Comparison of ENCODE assay signal across 1 fruit fly cellular context in the genomic region with DNA sequence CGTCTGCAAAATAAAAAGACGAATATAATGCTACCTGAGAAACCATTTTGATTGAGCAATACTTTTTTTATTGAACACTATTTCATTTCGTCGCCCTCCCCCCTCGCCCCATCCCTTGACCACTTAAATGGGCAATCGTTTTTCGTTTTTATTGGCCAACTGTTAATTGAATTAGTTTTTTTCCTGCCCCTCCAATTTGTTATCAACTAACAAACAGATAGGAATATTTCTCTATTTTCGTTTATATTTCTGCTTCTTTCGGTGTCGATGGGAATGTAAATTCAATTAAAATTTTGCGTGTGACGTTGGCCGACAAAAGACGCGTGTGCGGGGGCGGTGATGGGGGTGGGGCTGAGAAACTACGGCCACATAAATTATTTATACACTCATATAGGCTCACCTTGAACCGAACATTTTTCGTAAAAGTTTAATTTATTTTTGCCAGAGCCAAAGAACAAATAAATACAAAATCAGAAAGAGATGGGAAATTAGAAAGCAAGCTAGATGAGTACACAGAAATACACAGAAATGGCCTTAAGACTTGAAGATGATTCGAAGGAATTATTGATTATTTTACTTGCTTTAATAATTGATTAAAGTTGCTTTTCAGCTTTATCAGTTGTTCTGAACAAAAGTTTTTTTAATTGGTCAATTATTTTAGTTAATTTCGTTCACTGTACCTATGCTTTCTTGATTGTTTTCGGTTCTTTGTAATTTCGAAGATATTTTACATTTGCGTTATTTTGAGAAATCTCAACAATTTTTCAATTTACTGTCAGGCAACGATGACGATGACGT.
TF ChIP-seq lines count a peak whose summit lies in the region.

No protein-coding gene starts in this region.

TF ChIP-seq in whole organism, embryonic, 481 proteins besides CTCF, POLR2A, EP300 and RAD21 (continued from another document and continues in another):
- TF ChIP-seq Vsx1 (GFP tag; optimal IDR thresholded peaks at IDR 0.05; lab: Kevin White, UChicago) (no peak), HHEX (GFP tag; optimal IDR thresholded peaks at IDR 0.05; lab: Kevin White, UChicago) (peak; percentile 10), CG13775 (GFP tag; optimal IDR thresholded peaks at IDR 0.05; lab: Kevin White, UChicago) (peak; percentile 52), CG15514 (GFP tag; optimal IDR thresholded peaks at IDR 0.05; lab: Kevin White, UChicago) (no peak), CG1602 (GFP tag; optimal IDR thresholded peaks at IDR 0.05; lab: Kevin White, UChicago) (peak; percentile 31), CG12744 (GFP tag; optimal IDR thresholded peaks at IDR 0.05; lab: Kevin White, UChicago) (peak; percentile 24), Elba2 (GFP tag; optimal IDR thresholded peaks at IDR 0.05; lab: Kevin White, UChicago) (no peak), tgo (GFP tag; IDR thresholded peaks at IDR 0.05; lab: Robert Waterston, UW) (peak; percentile 69), ranshi (GFP tag; IDR thresholded peaks at IDR 0.05; lab: Robert Waterston, UW) (no peak), so (GFP tag; IDR thresholded peaks at IDR 0.05; lab: Robert Waterston, UW) (peak; percentile 48; the same call in 2 of the 3 replicates), CG32532 (GFP tag; IDR thresholded peaks at IDR 0.05; lab: Robert Waterston, UW) (peak; percentile 83), CG12299 (tag; optimal IDR thresholded peaks at IDR 0.05; lab: Kevin White, UChicago) (no peak), Ptx1 (GFP tag; IDR thresholded peaks at IDR 0.05; lab: Robert Waterston, UW) (peak; percentile 56), Sox100B (GFP tag; optimal IDR thresholded peaks at IDR 0.05; lab: Kevin White, UChicago) (no peak), CG6813 (GFP tag; optimal IDR thresholded peaks at IDR 0.05; lab: Kevin White, UChicago) (peak; percentile 42), dmrt99B (tag; optimal IDR thresholded peaks at IDR 0.05; lab: Kevin White, UChicago) (peak; percentile 44), ind (GFP tag; optimal IDR thresholded peaks at IDR 0.05; lab: Kevin White, UChicago) (no peak), Dip2 (GFP tag; IDR thresholded peaks at IDR 0.05; lab: Robert Waterston, UW) (no peak), ap (GFP tag; IDR thresholded peaks at IDR 0.05; lab: Robert Waterston, UW) (peak; percentile 46), gsb (GFP tag; IDR thresholded peaks at IDR 0.05; lab: Robert Waterston, UW) (peak; percentile 71), Nf-YB (GFP tag; optimal IDR thresholded peaks at IDR 0.05; lab: Kevin White, UChicago) (peak; percentile 34), MESR4 (GFP tag; optimal IDR thresholded peaks at IDR 0.05; lab: Kevin White, UChicago) (no peak), pzg (GFP tag; optimal IDR thresholded peaks at IDR 0.05; lab: Kevin White, UChicago) (no peak), Atf3 (GFP tag; optimal IDR thresholded peaks at IDR 0.05; lab: Kevin White, UChicago) (peak; percentile 17), CG3847 (GFP tag; IDR thresholded peaks at IDR 0.05; lab: Robert Waterston, UW) (peak; percentile 72), lov (optimal IDR thresholded peaks at IDR 0.05; lab: Kevin White, UChicago) (no peak), lov (GFP tag; IDR thresholded peaks at IDR 0.05; lab: Robert Waterston, UW) (0 out of 3 replicates have a peak, but pooled peaks have one; percentile 20), peb (GFP tag; IDR thresholded peaks at IDR 0.05; lab: Robert Waterston, UW) (no peak), Blimp-1 (GFP tag; optimal IDR thresholded peaks at IDR 0.05; lab: Kevin White, UChicago) (no peak), HmgZ (tag; optimal IDR thresholded peaks at IDR 0.05; lab: Kevin White, UChicago) (peak; percentile 8), CG9727 (GFP tag; optimal IDR thresholded peaks at IDR 0.05; lab: Kevin White, UChicago) (peak; percentile 64), CG12219 (GFP tag; optimal IDR thresholded peaks at IDR 0.05; lab: Kevin White, UChicago) (no peak), ttk (GFP tag; IDR thresholded peaks at IDR 0.05; lab: Robert Waterston, UW) (peak; percentile 30; the same call in 1 of the 2 replicates), crp (GFP tag; optimal IDR thresholded peaks at IDR 0.05; lab: Kevin White, UChicago) (no peak), disco-r (GFP tag; optimal IDR thresholded peaks at IDR 0.05; lab: Kevin White, UChicago) (peak; percentile 6), mirr (GFP tag; optimal IDR thresholded peaks at IDR 0.05; lab: Kevin White, UChicago) (peak; percentile 93), CG6854 (GFP tag; optimal IDR thresholded peaks at IDR 0.05; lab: Kevin White, UChicago) (no peak), CG6272 (GFP tag; IDR thresholded peaks at IDR 0.05; lab: Robert Waterston, UW) (no peak), unc-4 (GFP tag; IDR thresholded peaks at IDR 0.05; lab: Robert Waterston, UW; ENCODE audit: partially characterized antibody) (no peak), CG6683 (GFP tag; optimal IDR thresholded peaks at IDR 0.05; lab: Kevin White, UChicago) (no peak), CG33557 (GFP tag; optimal IDR thresholded peaks at IDR 0.05; lab: Kevin White, UChicago) (peak; percentile 2), dan (GFP tag; IDR thresholded peaks at IDR 0.05; lab: Robert Waterston, UW) (no peak), CG2199 (GFP tag; IDR thresholded peaks at IDR 0.05; lab: Robert Waterston, UW) (no peak), CG15269 (tag; optimal IDR thresholded peaks at IDR 0.05; lab: Kevin White, UChicago) (peak; percentile 63), CG17186 (GFP tag; optimal IDR thresholded peaks at IDR 0.05; lab: Kevin White, UChicago) (no peak), Hr3 (GFP tag; optimal IDR thresholded peaks at IDR 0.05; lab: Kevin White, UChicago) (no peak), Hey (tag; optimal IDR thresholded peaks at IDR 0.05; lab: Kevin White, UChicago) (peak; percentile 45), ara (GFP tag; IDR thresholded peaks at IDR 0.05; lab: Robert Waterston, UW) (peak; percentile 65; the same call in 1 of the 2 replicates), Adf1 (GFP tag; IDR thresholded peaks at IDR 0.05; lab: Robert Waterston, UW) (peak; percentile 53; the same call in 1 of the 2 replicates), CoRest (tag; optimal IDR thresholded peaks at IDR 0.05; lab: Kevin White, UChicago) (peak; percentile 68), gfzf (GFP tag; optimal IDR thresholded peaks at IDR 0.05; lab: Kevin White, UChicago) (no peak), tin (GFP tag; optimal IDR thresholded peaks at IDR 0.05; lab: Kevin White, UChicago) (no peak), toy (GFP tag; IDR thresholded peaks at IDR 0.05; lab: Robert Waterston, UW) (no peak), CG2129 (GFP tag; IDR thresholded peaks at IDR 0.05; lab: Robert Waterston, UW; ENCODE audit: partially characterized antibody) (no peak), CG18764 (GFP tag; optimal IDR thresholded peaks at IDR 0.05; lab: Kevin White, UChicago) (no peak), chif (GFP tag; optimal IDR thresholded peaks at IDR 0.05; lab: Kevin White, UChicago) (peak in 1 of 2 experiments; percentile 38), CG15601 (tag; optimal IDR thresholded peaks at IDR 0.05; lab: Kevin White, UChicago) (peak; percentile 11), Mes4 (GFP tag; optimal IDR thresholded peaks at IDR 0.05; lab: Kevin White, UChicago) (no peak), Kr (GFP tag; optimal IDR thresholded peaks at IDR 0.05; lab: Kevin White, UChicago) (no peak), exex (tag; optimal IDR thresholded peaks at IDR 0.05; lab: Kevin White, UChicago) (peak; percentile 95), CG7372 (GFP tag; IDR thresholded peaks at IDR 0.05; lab: Robert Waterston, UW) (peak; percentile 40), HLHmδ (GFP tag; optimal IDR thresholded peaks at IDR 0.05; lab: Kevin White, UChicago) (no peak), CG11085 (GFP tag; IDR thresholded peaks at IDR 0.05; lab: Robert Waterston, UW) (peak; percentile 33; the same call in 1 of the 2 replicates), tup (GFP tag; optimal IDR thresholded peaks at IDR 0.05; lab: Kevin White, UChicago) (peak; percentile 2), hkb (optimal IDR thresholded peaks at IDR 0.05; lab: Kevin White, UChicago) (no peak), hkb (GFP tag; IDR thresholded peaks at IDR 0.05; lab: Robert Waterston, UW) (peak; percentile 62), CG14667 (GFP tag; IDR thresholded peaks at IDR 0.05; lab: Robert Waterston, UW) (peak; percentile 46), ac (GFP tag; optimal IDR thresholded peaks at IDR 0.05; lab: Kevin White, UChicago) (no peak), CG9876 (GFP tag; optimal IDR thresholded peaks at IDR 0.05; lab: Kevin White, UChicago) (no peak), CG34376 (GFP tag; optimal IDR thresholded peaks at IDR 0.05; lab: Kevin White, UChicago) (peak; percentile 21), mld (GFP tag; IDR thresholded peaks at IDR 0.05; lab: Robert Waterston, UW; ENCODE audit: partially characterized antibody) (no peak), wek (GFP tag; optimal IDR thresholded peaks at IDR 0.05; lab: Kevin White, UChicago) (no peak), CG6791 (GFP tag; IDR thresholded peaks at IDR 0.05; lab: Robert Waterston, UW; ENCODE audit: partially characterized antibody) (no peak), jing (GFP tag; optimal IDR thresholded peaks at IDR 0.05; lab: Kevin White, UChicago) (no peak), amos (GFP tag; IDR thresholded peaks at IDR 0.05; lab: Robert Waterston, UW; ENCODE audit: partially characterized antibody) (no peak), CG11456 (GFP tag; IDR thresholded peaks at IDR 0.05; lab: Robert Waterston, UW) (peak; percentile 69; the same call in 2 of the 3 replicates), dati (GFP tag; IDR thresholded peaks at IDR 0.05; lab: Robert Waterston, UW) (no peak), Drgx (GFP tag; IDR thresholded peaks at IDR 0.05; lab: Robert Waterston, UW) (no peak; the same call in 1 of the 2 replicates), vfl (GFP tag; optimal IDR thresholded peaks at IDR 0.05; lab: Kevin White, UChicago) (no peak), Dek (tag; optimal IDR thresholded peaks at IDR 0.05; lab: Kevin White, UChicago) (peak; percentile 39), CG4424 (GFP tag; optimal IDR thresholded peaks at IDR 0.05; lab: Kevin White, UChicago) (no peak), btn (GFP tag; optimal IDR thresholded peaks at IDR 0.05; lab: Kevin White, UChicago) (no peak), Hr39 (optimal IDR thresholded peaks at IDR 0.05; lab: Kevin White, UChicago) (no peak), run (tag; optimal IDR thresholded peaks at IDR 0.05; lab: Kevin White, UChicago) (peak; percentile 26), ewg (GFP tag; optimal IDR thresholded peaks at IDR 0.05; lab: Kevin White, UChicago) (peak; percentile 31), her (GFP tag; optimal IDR thresholded peaks at IDR 0.05; lab: Kevin White, UChicago) (peak; percentile 13), CG2116 (GFP tag; optimal IDR thresholded peaks at IDR 0.05; lab: Kevin White, UChicago) (peak; percentile 12), Bteb2 (GFP tag; optimal IDR thresholded peaks at IDR 0.05; lab: Kevin White, UChicago) (peak; percentile 57), chn (GFP tag; optimal IDR thresholded peaks at IDR 0.05; lab: Kevin White, UChicago) (no peak), sens-2 (GFP tag; IDR thresholded peaks at IDR 0.05; lab: Robert Waterston, UW) (peak; percentile 8; the same call in 1 of the 2 replicates), Hmr (GFP tag; optimal IDR thresholded peaks at IDR 0.05; lab: Kevin White, UChicago) (peak; percentile 56), CG8089 (GFP tag; optimal IDR thresholded peaks at IDR 0.05; lab: Kevin White, UChicago) (no peak), caup (GFP tag; optimal IDR thresholded peaks at IDR 0.05; lab: Kevin White, UChicago; ENCODE audit: severe bottlenecking) (peak; percentile 3), CG14050 (GFP tag; IDR thresholded peaks at IDR 0.05; lab: Robert Waterston, UW) (peak; percentile 28; the same call in 2 of the 3 replicates), CG17361 (GFP tag; IDR thresholded peaks at IDR 0.05; lab: Robert Waterston, UW) (peak; percentile 40; the same call in 1 of the 3 replicates), Sin3A (optimal IDR thresholded peaks at IDR 0.05; lab: Kevin White, UChicago) (no peak), eve (GFP tag; optimal IDR thresholded peaks at IDR 0.05; lab: Kevin White, UChicago) (peak in 1 of 2 experiments; percentile 51), CG11398 (GFP tag; optimal IDR thresholded peaks at IDR 0.05; lab: Kevin White, UChicago) (no peak), zfh2 (GFP tag; optimal IDR thresholded peaks at IDR 0.05; lab: Kevin White, UChicago) (peak; percentile 56), eyg (GFP tag; optimal IDR thresholded peaks at IDR 0.05; lab: Kevin White, UChicago) (no peak), zfh1 (GFP tag; IDR thresholded peaks at IDR 0.05; lab: Robert Waterston, UW) (peak; percentile 62; the same call in 2 of the 3 replicates), seq (GFP tag; IDR thresholded peaks at IDR 0.05; lab: Robert Waterston, UW) (no peak), CG1603 (tag; optimal IDR thresholded peaks at IDR 0.05; lab: Kevin White, UChicago) (no peak), nmo (GFP tag; optimal IDR thresholded peaks at IDR 0.05; lab: Kevin White, UChicago) (peak; percentile 51), CG10274 (GFP tag; optimal IDR thresholded peaks at IDR 0.05; lab: Kevin White, UChicago) (no peak), NK7.1 (GFP tag; optimal IDR thresholded peaks at IDR 0.05; lab: Kevin White, UChicago) (no peak), CG10321 (GFP tag; IDR thresholded peaks at IDR 0.05; lab: Robert Waterston, UW) (peak; percentile 35; the same call in 1 of the 2 replicates), E2f1 (GFP tag; IDR thresholded peaks at IDR 0.05; lab: Robert Waterston, UW) (0 out of 2 replicates have a peak, but pooled peaks have one; percentile 41), CG8388 (GFP tag; optimal IDR thresholded peaks at IDR 0.05; lab: Kevin White, UChicago) (peak; percentile 46), CG4360 (GFP tag; IDR thresholded peaks at IDR 0.05; lab: Robert Waterston, UW) (no peak), vnd (GFP tag; IDR thresholded peaks at IDR 0.05; lab: Robert Waterston, UW; ENCODE audit: partially characterized antibody) (no peak), CG18011 (GFP tag; optimal IDR thresholded peaks at IDR 0.05; lab: Kevin White, UChicago) (no peak), CG8290 (GFP tag; optimal IDR thresholded peaks at IDR 0.05; lab: Kevin White, UChicago) (peak; percentile 9), CG8290 (tag; optimal IDR thresholded peaks at IDR 0.05; lab: Kevin White, UChicago) (no peak), Hmx (GFP tag; optimal IDR thresholded peaks at IDR 0.05; lab: Kevin White, UChicago) (no peak), gce (GFP tag; IDR thresholded peaks at IDR 0.05; lab: Robert Waterston, UW) (no peak), Camta (GFP tag; optimal IDR thresholded peaks at IDR 0.05; lab: Kevin White, UChicago) (peak; percentile 55), TFAM (GFP tag; optimal IDR thresholded peaks at IDR 0.05; lab: Kevin White, UChicago) (no peak), luna (GFP tag; optimal IDR thresholded peaks at IDR 0.05; lab: Kevin White, UChicago) (peak; percentile 62), abd-A (tag; optimal IDR thresholded peaks at IDR 0.05; lab: Kevin White, UChicago) (peak; percentile 80), lola (GFP tag; optimal IDR thresholded peaks at IDR 0.05; lab: Kevin White, UChicago) (peak in 1 of 3 experiments; percentile 20), Stat92E (GFP tag; optimal IDR thresholded peaks at IDR 0.05; lab: Kevin White, UChicago) (no peak)
